Worm (Caenorhabditis elegans) whole organism, L2 larva: Measurements from ENCODE around the gene xpf-1.
A peak's percentile ranks its signal among the peaks of the same experiment; 100 is the strongest.

Experiments
- C34F6.9 ChIP-seq: fragments of 150-350 bp; optimal IDR thresholded peaks from 2 replicates; lab custom pipeline; 2014; ENCODE audit warnings: missing biosample characterization, missing genetic modification characterization
- F13H6.1 ChIP-seq: sonication (generic microtip); optimal IDR thresholded peaks from 2 replicates; lab custom pipeline; 2016; ENCODE audit warnings: missing genetic modification characterization, missing compliant biosample characterization
- R02D3.7 ChIP-seq: fragments of 150-350 bp; optimal IDR thresholded peaks from 2 replicates; lab custom pipeline; 2014; ENCODE audit warnings: missing biosample characterization, missing genetic modification characterization
- Y55F3AM.14 ChIP-seq: fragments of 200-800 bp; sonication (Bioruptor generic); optimal IDR thresholded peaks from 2 replicates; lab custom pipeline; 2018; ENCODE audit warnings: mild to moderate bottlenecking, missing genetic modification characterization, missing compliant biosample characterization
- ZK546.5 ChIP-seq: sonication (generic microtip); optimal IDR thresholded peaks from 2 replicates; lab custom pipeline; 2017; ENCODE audit warnings: missing biosample characterization, missing genetic modification characterization
- ama-1 ChIP-seq: fragments of 150-350 bp; optimal IDR thresholded peaks from 2 replicates; lab custom pipeline; 2018; ENCODE audit warnings: inconsistent platforms
- blmp-1 ChIP-seq: sonication (generic microtip); optimal IDR thresholded peaks from 2 replicates; lab custom pipeline; 2017; ENCODE audit warnings: missing genetic modification characterization, mild to moderate bottlenecking, missing compliant biosample characterization, antibody characterized with exemption, moderate library complexity; ENCODE audit not compliant: insufficient read depth
- ceh-16 ChIP-seq: fragments of 150-350 bp; optimal IDR thresholded peaks from 2 replicates; lab custom pipeline; 2014; ENCODE audit warnings: missing biosample characterization, missing genetic modification characterization
- crh-2 ChIP-seq: sonication (generic microtip); optimal IDR thresholded peaks from 2 replicates; lab custom pipeline; 2017; ENCODE audit warnings: missing biosample characterization, missing genetic modification characterization
- dmd-4 ChIP-seq: sonication (generic microtip); optimal IDR thresholded peaks from 2 replicates; lab custom pipeline; 2017; ENCODE audit warnings: missing biosample characterization, missing genetic modification characterization
- egl-27 ChIP-seq: sonication (generic microtip); optimal IDR thresholded peaks from 3 replicates; lab custom pipeline; 2017; ENCODE audit warnings: missing biosample characterization, missing genetic modification reagents, missing genetic modification characterization
- elt-1 ChIP-seq: fragments of 150-350 bp; optimal IDR thresholded peaks from 2 replicates; lab custom pipeline; 2014; ENCODE audit warnings: missing biosample characterization, missing genetic modification characterization
- elt-3 ChIP-seq: sonication (generic microtip); optimal IDR thresholded peaks from 2 replicates; lab custom pipeline; 2017; ENCODE audit warnings: missing biosample characterization, missing genetic modification characterization
- fos-1 ChIP-seq: fragments of 150-350 bp; optimal IDR thresholded peaks from 2 replicates; lab custom pipeline; 2014; ENCODE audit warnings: missing biosample characterization, missing genetic modification characterization
- gmeb-1 ChIP-seq: fragments of 150-350 bp; optimal IDR thresholded peaks from 2 replicates; lab custom pipeline; 2014; ENCODE audit warnings: missing biosample characterization, missing genetic modification characterization
- lin-11 ChIP-seq: fragments of 150-350 bp; sonication (generic microtip); optimal IDR thresholded peaks from 2 replicates; lab custom pipeline; 2014; ENCODE audit warnings: missing biosample characterization, missing genetic modification characterization, inconsistent platforms, mixed read lengths
- lin-13 ChIP-seq: fragments of 150-350 bp; optimal IDR thresholded peaks from 2 replicates; lab custom pipeline; 2014; ENCODE audit warnings: missing biosample characterization, missing genetic modification reagents, missing genetic modification characterization
- lin-39 ChIP-seq: fragments of 150-350 bp; optimal IDR thresholded peaks from 2 replicates; lab custom pipeline; 2014; ENCODE audit warnings: missing biosample characterization, missing genetic modification reagents, missing genetic modification characterization
- lsy-2 ChIP-seq, 2 experiments: fragments of 150-350 bp in 1 of 2; sonication (generic microtip) in 1 of 2; optimal IDR thresholded peaks; 2 replicates each; lab custom pipeline; 2014 to 2017; ENCODE audit warnings: missing biosample characterization in 2 of 2, missing genetic modification characterization in 2 of 2
- mab-5 ChIP-seq: fragments of 150-350 bp; optimal IDR thresholded peaks from 2 replicates; lab custom pipeline; 2014; ENCODE audit warnings: missing biosample characterization, missing genetic modification characterization
- mbf-1 ChIP-seq: sonication (generic microtip); optimal IDR thresholded peaks from 2 replicates; lab custom pipeline; 2017; ENCODE audit warnings: missing biosample characterization, missing genetic modification characterization
- mdl-1 ChIP-seq, 2 experiments: fragments of 150-350 bp in 1 of 2; sonication (generic microtip) in 1 of 2; optimal IDR thresholded peaks; 2 replicates each; lab custom pipeline; 2017; ENCODE audit warnings: missing biosample characterization in 2 of 2, missing genetic modification characterization in 2 of 2
- nhr-10 ChIP-seq: sonication (generic microtip); optimal IDR thresholded peaks from 2 replicates; lab custom pipeline; 2017; ENCODE audit warnings: missing biosample characterization, missing genetic modification characterization
- nhr-12 ChIP-seq: fragments of 150-350 bp; optimal IDR thresholded peaks from 2 replicates; lab custom pipeline; 2014; ENCODE audit warnings: missing biosample characterization, missing genetic modification characterization
- nhr-129 ChIP-seq: fragments of 150-350 bp; optimal IDR thresholded peaks from 2 replicates; lab custom pipeline; 2014; ENCODE audit warnings: missing biosample characterization, missing genetic modification characterization
- nhr-25 ChIP-seq: fragments of 150-350 bp; sonication (generic microtip); optimal IDR thresholded peaks from 3 replicates; lab custom pipeline; 2014; ENCODE audit warnings: missing biosample characterization, missing genetic modification characterization
- nhr-6 ChIP-seq: fragments of 150-350 bp; optimal IDR thresholded peaks from 2 replicates; lab custom pipeline; 2014; ENCODE audit warnings: missing biosample characterization, missing genetic modification characterization
- nhr-77 ChIP-seq: fragments of 150-350 bp; optimal IDR thresholded peaks from 2 replicates; lab custom pipeline; 2014; ENCODE audit warnings: missing biosample characterization, missing genetic modification characterization
- peb-1 ChIP-seq: fragments of 150-350 bp; optimal IDR thresholded peaks from 2 replicates; lab custom pipeline; 2014; ENCODE audit warnings: missing biosample characterization, missing genetic modification characterization
- sem-4 ChIP-seq: fragments of 150-350 bp; optimal IDR thresholded peaks from 2 replicates; lab custom pipeline; 2014; ENCODE audit warnings: missing biosample characterization, missing genetic modification reagents, missing genetic modification characterization
- skn-1 ChIP-seq: sonication (generic microtip); optimal IDR thresholded peaks from 2 replicates; lab custom pipeline; 2017; ENCODE audit warnings: missing biosample characterization, missing genetic modification characterization
- sma-9 ChIP-seq, 2 experiments: fragments of 150-350 bp in 1 of 2; sonication (generic microtip) in 1 of 2; optimal IDR thresholded peaks; 2 replicates each; lab custom pipeline; 2014 to 2016; ENCODE audit warnings: missing genetic modification characterization in 2 of 2, mild to moderate bottlenecking in 1 of 2, missing biosample characterization in 1 of 2, missing compliant biosample characterization in 1 of 2, missing genetic modification reagents in 1 of 2, moderate library complexity in 1 of 2
- snpc-4 ChIP-seq: fragments of 150-350 bp; optimal IDR thresholded peaks from 2 replicates; lab custom pipeline; 2014; ENCODE audit warnings: missing biosample characterization, missing genetic modification characterization
- unc-39 ChIP-seq: fragments of 150-350 bp; optimal IDR thresholded peaks from 2 replicates; lab custom pipeline; 2014; ENCODE audit warnings: missing biosample characterization, missing genetic modification characterization
- unc-55 ChIP-seq: fragments of 150-350 bp; sonication (generic microtip); optimal IDR thresholded peaks from 3 replicates; lab custom pipeline; 2014; ENCODE audit warnings: missing biosample characterization, missing genetic modification reagents, missing genetic modification characterization
- unc-62 ChIP-seq: fragments of 150-350 bp; optimal IDR thresholded peaks from 2 replicates; lab custom pipeline; 2014; ENCODE audit warnings: missing biosample characterization, missing genetic modification reagents, missing genetic modification characterization
- zag-1 ChIP-seq: fragments of 150-350 bp; optimal IDR thresholded peaks from 2 replicates; lab custom pipeline; 2014; ENCODE audit warnings: missing biosample characterization, missing genetic modification characterization
- ztf-1 ChIP-seq: fragments of 200-800 bp; sonication (Bioruptor generic); conservative IDR thresholded peaks from 2 replicates; pipeline ENCODE4 v1.3.6; 2022; ENCODE audit warnings: missing genetic modification characterization, missing compliant biosample characterization
- ztf-11 ChIP-seq: sonication (generic microtip); optimal IDR thresholded peaks from 2 replicates; lab custom pipeline; 2017; ENCODE audit warnings: missing biosample characterization, missing genetic modification characterization
- ztf-4 ChIP-seq: fragments of 150-350 bp; optimal IDR thresholded peaks from 2 replicates; lab custom pipeline; 2014; ENCODE audit warnings: missing biosample characterization, missing genetic modification characterization

xpf-1 gene

ce11 chrII:11720819-11721218, 24.8 kb downstream of the xpf-1 start:
- no peak for TF ChIP-seq sem-4 (tag; lab: Kevin White, UChicago)
- no peak for TF ChIP-seq Y55F3AM.14 (GFP tag; lab: Kevin White, UChicago)
- TF ChIP-seq unc-39 (tag; lab: Kevin White, UChicago), result no peak
- no peak for TF ChIP-seq mbf-1 (tag; lab: Kevin White, UChicago)
- no peak for TF ChIP-seq ztf-1 (GFP tag; lab: Robert Waterston, UW)
- no peak for TF ChIP-seq C34F6.9 (tag; lab: Kevin White, UChicago)
- no peak for TF ChIP-seq egl-27 (tag; lab: Kevin White, UChicago)
- no peak for TF ChIP-seq dmd-4
- no peak for TF ChIP-seq ceh-16
- TF ChIP-seq ztf-11 (tag; lab: Kevin White, UChicago), result no peak
- TF ChIP-seq snpc-4 (tag; lab: Kevin White, UChicago), result no peak
- no peak for TF ChIP-seq nhr-77 (tag; lab: Kevin White, UChicago)
- TF ChIP-seq lin-39, result no peak
- TF ChIP-seq elt-1 (tag; lab: Kevin White, UChicago), result no peak
- TF ChIP-seq ZK546.5, result no peak
- no peak for TF ChIP-seq nhr-12 (tag; lab: Kevin White, UChicago)
- no peak for TF ChIP-seq lin-11 (tag; lab: Kevin White, UChicago)
- no peak for TF ChIP-seq R02D3.7 (tag; lab: Kevin White, UChicago)

- TF ChIP-seq gmeb-1, result no peak
- no peak for TF ChIP-seq ceh-16
- no peak for TF ChIP-seq nhr-129 (tag; lab: Kevin White, UChicago)
- TF ChIP-seq unc-55, result no peak
- TF ChIP-seq sma-9 (GFP tag; optimal IDR thresholded peaks at IDR 0.05; lab: Kevin White, UChicago), result no peak
- TF ChIP-seq sma-9 (tag; optimal IDR thresholded peaks at IDR 0.05; lab: Kevin White, UChicago), result no peak
- TF ChIP-seq skn-1 (tag; lab: Kevin White, UChicago), result no peak
- TF ChIP-seq nhr-6 (tag; lab: Kevin White, UChicago), result no peak
- no peak for TF ChIP-seq nhr-25 (tag; lab: Kevin White, UChicago)
- no peak for TF ChIP-seq mab-5
- no peak for TF ChIP-seq R02D3.7 (tag; lab: Kevin White, UChicago)
- TF ChIP-seq C34F6.9 (tag; lab: Kevin White, UChicago), result no peak
- no peak for TF ChIP-seq ztf-4
- no peak for TF ChIP-seq unc-62 (GFP tag; lab: Kevin White, UChicago)
- no peak for TF ChIP-seq unc-39 (tag; lab: Kevin White, UChicago)
Observed at ce11 chrII:11721604-11722003, 25.6 kb downstream of the xpf-1 start.

ce11 chrII:11722164-11722563, 26.2 kb downstream of the xpf-1 start:
- TF ChIP-seq unc-55 (no peak), lsy-2 (tag; optimal IDR thresholded peaks at IDR 0.05; lab: Kevin White, UChicago) (peak in 1 of 2 experiments; percentile 23), lin-11 (tag; lab: Kevin White, UChicago) (peak; percentile 7), peb-1 (tag; lab: Kevin White, UChicago) (no peak), C34F6.9 (tag; lab: Kevin White, UChicago) (peak; percentile 40)

ce11 chrII:11723904-11724303, 27.9 kb downstream of the xpf-1 start, which contains the start of gene ldh-1:
Gene ldh-1 (plus strand): TSS chrII:11724204.
- TF ChIP-seq elt-1 (tag; lab: Kevin White, UChicago) (no peak), ztf-4 (no peak), unc-55 (no peak), lsy-2 (tag; optimal IDR thresholded peaks at IDR 0.05; lab: Kevin White, UChicago) (no peak), nhr-129 (tag; lab: Kevin White, UChicago) (peak; percentile 77), nhr-10 (tag; lab: Kevin White, UChicago) (no peak)

- TF ChIP-seq egl-27 (tag; lab: Kevin White, UChicago), result peak; percentile 41
- no peak for TF ChIP-seq ama-1
- TF ChIP-seq F13H6.1 (tag; lab: Kevin White, UChicago), result peak; percentile 39
- TF ChIP-seq elt-3 (tag; lab: Kevin White, UChicago), result no peak
- peak; percentile 26 for TF ChIP-seq nhr-6 (tag; lab: Kevin White, UChicago)
- TF ChIP-seq lsy-2 (tag; optimal IDR thresholded peaks at IDR 0.05; lab: Kevin White, UChicago), result peak in 1 of 2 experiments; percentile 65
- peak; percentile 18 for TF ChIP-seq mab-5
- no peak for TF ChIP-seq nhr-10 (tag; lab: Kevin White, UChicago)
- no peak for TF ChIP-seq skn-1 (tag; lab: Kevin White, UChicago)
- TF ChIP-seq ZK546.5, result no peak
- peak; percentile 4 to 13 for TF ChIP-seq mdl-1 (tag; optimal IDR thresholded peaks at IDR 0.05; lab: Kevin White, UChicago)
- TF ChIP-seq zag-1 (tag; lab: Kevin White, UChicago), result peak; percentile 55
- TF ChIP-seq fos-1, result peak; percentile 10
- TF ChIP-seq sem-4 (tag; lab: Kevin White, UChicago), result peak; percentile 65
- peak; percentile 8 for TF ChIP-seq blmp-1 (tag; lab: Kevin White, UChicago)
- peak; percentile 1 for TF ChIP-seq unc-55
- TF ChIP-seq lin-13 (GFP tag; lab: Kevin White, UChicago), result peak; percentile 3
- TF ChIP-seq nhr-25 (tag; lab: Kevin White, UChicago), result peak; percentile 52
- TF ChIP-seq crh-2, result peak; percentile 64
- TF ChIP-seq sma-9 (GFP tag; optimal IDR thresholded peaks at IDR 0.05; lab: Kevin White, UChicago), result peak; percentile 48
- TF ChIP-seq sma-9 (tag; optimal IDR thresholded peaks at IDR 0.05; lab: Kevin White, UChicago), result no peak
- peak; percentile 80 for TF ChIP-seq C34F6.9 (tag; lab: Kevin White, UChicago)
- TF ChIP-seq nhr-12 (tag; lab: Kevin White, UChicago), result no peak
- peak; percentile 42 for TF ChIP-seq nhr-129 (tag; lab: Kevin White, UChicago)
Observed at ce11 chrII:11724362-11724761, 28.4 kb downstream of the xpf-1 start.
